Fruit fly (Drosophila melanogaster): ENCODE results near the gene CG17776.
A peak's percentile ranks its signal among the peaks of the same experiment; 100 is the strongest.

Gene CG17776

DNA sequence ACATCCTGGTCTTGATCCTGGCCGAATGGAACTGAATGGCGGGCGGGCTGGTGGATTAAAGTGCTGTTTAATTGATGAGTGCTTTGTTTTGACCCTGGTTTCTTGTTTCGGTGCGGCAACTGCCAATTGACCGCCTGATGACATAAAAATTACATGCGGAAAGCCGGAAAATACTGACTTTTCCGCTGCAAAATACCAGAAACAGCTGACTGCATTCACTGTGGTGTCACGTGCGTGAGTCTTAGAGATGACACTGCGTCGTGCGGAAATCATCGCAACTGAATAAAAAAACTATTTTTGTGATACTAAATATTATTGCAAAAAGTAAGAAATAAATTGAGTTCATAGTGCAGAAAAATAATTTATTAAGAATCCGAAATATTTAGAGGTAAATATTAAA lies 35.0 kb upstream of the CG17776 start, which contains the start of gene bcn92 (continued):
- no peak for TF ChIP-seq gcm (GFP tag; optimal IDR thresholded peaks at IDR 0.05)
- peak; percentile 94 for TF ChIP-seq Dll (GFP tag; IDR thresholded peaks at IDR 0.05; ENCODE audit: partially characterized antibody)
- TF ChIP-seq CG6654 (GFP tag; optimal IDR thresholded peaks at IDR 0.05): no peak
- peak; percentile 12 for TF ChIP-seq CG8924 (tag; optimal IDR thresholded peaks at IDR 0.05)
- TF ChIP-seq CG4820 (GFP tag; optimal IDR thresholded peaks at IDR 0.05): peak; percentile 18
- TF ChIP-seq grau (tag; optimal IDR thresholded peaks at IDR 0.05): peak; percentile 57
- no peak for TF ChIP-seq CG4404 (GFP tag; IDR thresholded peaks at IDR 0.05)
- TF ChIP-seq CG13775 (GFP tag; optimal IDR thresholded peaks at IDR 0.05): peak; percentile 38
- peak; percentile 2 for TF ChIP-seq Ssrp (tag; optimal IDR thresholded peaks at IDR 0.05)
- TF ChIP-seq tin (GFP tag; optimal IDR thresholded peaks at IDR 0.05): peak; percentile 52
- no peak for TF ChIP-seq CG15011 (GFP tag; optimal IDR thresholded peaks at IDR 0.05)
- peak; percentile 25 for TF ChIP-seq CG1602 (GFP tag; optimal IDR thresholded peaks at IDR 0.05)
- TF ChIP-seq CkIIα-i1 (GFP tag; IDR thresholded peaks at IDR 0.05): no peak
- TF ChIP-seq Dbx (GFP tag; IDR thresholded peaks at IDR 0.05): peak; percentile 70
- peak; percentile 18 for TF ChIP-seq CG12155 (GFP tag; optimal IDR thresholded peaks at IDR 0.05)
- TF ChIP-seq CG1233 (GFP tag; optimal IDR thresholded peaks at IDR 0.05): no peak
- peak; percentile 32 for TF ChIP-seq trem (tag; optimal IDR thresholded peaks at IDR 0.05)
- no peak for TF ChIP-seq CG18619 (GFP tag; optimal IDR thresholded peaks at IDR 0.05)
- TF ChIP-seq Chrac-16 (GFP tag; optimal IDR thresholded peaks at IDR 0.05): peak; percentile 29
- no peak; the same call in 1 of the 2 replicates for TF ChIP-seq lmd (GFP tag; IDR thresholded peaks at IDR 0.05)
- peak; percentile 34 for TF ChIP-seq CG2116 (GFP tag; optimal IDR thresholded peaks at IDR 0.05)
- peak; percentile 82 for TF ChIP-seq CG7963 (GFP tag; IDR thresholded peaks at IDR 0.05; ENCODE audit: partially characterized antibody)
- peak; percentile 38 for TF ChIP-seq CG13424 (tag; optimal IDR thresholded peaks at IDR 0.05)
- peak; percentile 33 for TF ChIP-seq vfl (GFP tag; optimal IDR thresholded peaks at IDR 0.05)
- peak; percentile 61 for TF ChIP-seq CG15514 (GFP tag; optimal IDR thresholded peaks at IDR 0.05)
- no peak for TF ChIP-seq corto (GFP tag; optimal IDR thresholded peaks at IDR 0.05)
- TF ChIP-seq CG14710 (tag; optimal IDR thresholded peaks at IDR 0.05): peak; percentile 44
- peak; percentile 5 for TF ChIP-seq CG9817 (tag; optimal IDR thresholded peaks at IDR 0.05)
- TF ChIP-seq MESR4 (GFP tag; optimal IDR thresholded peaks at IDR 0.05): peak; percentile 53
- TF ChIP-seq Dek (tag; optimal IDR thresholded peaks at IDR 0.05): peak; percentile 16
- no peak for TF ChIP-seq CG31441 (GFP tag; IDR thresholded peaks at IDR 0.05)
- TF ChIP-seq Sox102F (GFP tag; optimal IDR thresholded peaks at IDR 0.05): peak; percentile 26
- TF ChIP-seq maf-S (GFP tag; optimal IDR thresholded peaks at IDR 0.05): peak; percentile 49
- no peak for TF ChIP-seq croc (GFP tag; conservative IDR thresholded peaks at IDR 0.05)
- no peak for TF ChIP-seq lab (GFP tag; optimal IDR thresholded peaks at IDR 0.05)
- peak; percentile 96 for TF ChIP-seq CG13287 (GFP tag; IDR thresholded peaks at IDR 0.05; ENCODE audit: partially characterized antibody)
- peak; percentile 8 for TF ChIP-seq unpg (GFP tag; optimal IDR thresholded peaks at IDR 0.05)
- TF ChIP-seq luna (GFP tag; optimal IDR thresholded peaks at IDR 0.05): no peak
- no peak for TF ChIP-seq psq (GFP tag; optimal IDR thresholded peaks at IDR 0.05)
- peak; percentile 25; the same call in 1 of the 2 replicates for TF ChIP-seq Ptx1 (GFP tag; IDR thresholded peaks at IDR 0.05)
- TF ChIP-seq danr (GFP tag; IDR thresholded peaks at IDR 0.05): no peak
- TF ChIP-seq zen (tag; optimal IDR thresholded peaks at IDR 0.05): peak; percentile 3
- no peak for TF ChIP-seq Poxn (GFP tag; IDR thresholded peaks at IDR 0.05)
- TF ChIP-seq lilli (GFP tag; optimal IDR thresholded peaks at IDR 0.05): peak; percentile 57
- peak; percentile 95 for TF ChIP-seq Bgb (GFP tag; IDR thresholded peaks at IDR 0.05; ENCODE audit: partially characterized antibody)
- TF ChIP-seq Hmx (GFP tag; optimal IDR thresholded peaks at IDR 0.05): no peak
- no peak for TF ChIP-seq CG2889 (GFP tag; IDR thresholded peaks at IDR 0.05)
- peak; percentile 94 for TF ChIP-seq Opbp (GFP tag; IDR thresholded peaks at IDR 0.05; ENCODE audit: partially characterized antibody)
- TF ChIP-seq stwl (tag; optimal IDR thresholded peaks at IDR 0.05): peak; percentile 34
- no peak for TF ChIP-seq NFAT (GFP tag; IDR thresholded peaks at IDR 0.05)
